Fruit fly (Drosophila melanogaster) whole organism, embryonic: ENCODE results near the gene Coq2.

Source experiments
- Asciz ChIP-seq: fragments of 200-800 bp; sonication (Bioruptor generic); optimal IDR thresholded peaks from 2 replicates; lab custom pipeline; 2017; ENCODE audit warnings: missing biosample characterization, mild to moderate bottlenecking, missing genetic modification characterization, missing genetic modification reagents
- Atf-2 ChIP-seq: fragments of 200-800 bp; sonication (Bioruptor generic); optimal IDR thresholded peaks from 2 replicates; lab custom pipeline; 2016; ENCODE audit warnings: missing biosample characterization, missing genetic modification characterization
- B-H2 ChIP-seq: fragments of 200-800 bp; sonication (Bioruptor generic); optimal IDR thresholded peaks from 2 replicates; lab custom pipeline; 2018; ENCODE audit warnings: missing biosample characterization, mild to moderate bottlenecking, missing genetic modification characterization
- CG10321 ChIP-seq: fragments of 200-800 bp; sonication (Bioruptor generic); IDR thresholded peaks from 2 replicates; pipeline ENCODE4 v1.3.6; 2022; ENCODE audit warnings: missing biosample characterization, missing genetic modification characterization
- CG12155 ChIP-seq: fragments of 200-800 bp; sonication (Bioruptor generic); optimal IDR thresholded peaks from 3 replicates; lab custom pipeline; 2016; ENCODE audit warnings: missing biosample characterization, missing genetic modification characterization
- CG12391 ChIP-seq: fragments of 200-800 bp; sonication (Bioruptor generic); optimal IDR thresholded peaks from 3 replicates; lab custom pipeline; 2018; ENCODE audit warnings: missing biosample characterization, mild to moderate bottlenecking, missing genetic modification characterization, moderate library complexity
- CG14710 ChIP-seq: fragments of 200-800 bp; sonication (Bioruptor generic); optimal IDR thresholded peaks from 3 replicates; lab custom pipeline; 2019; ENCODE audit warnings: missing biosample characterization, mild to moderate bottlenecking, missing genetic modification characterization, moderate library complexity
- CG17568 ChIP-seq: fragments of 200-800 bp; sonication (Bioruptor generic); optimal IDR thresholded peaks from 2 replicates; lab custom pipeline; 2018; ENCODE audit warnings: missing biosample characterization, mild to moderate bottlenecking, missing genetic modification characterization, moderate library complexity
- CG1832 ChIP-seq: fragments of 200-800 bp; sonication (Bioruptor generic); optimal IDR thresholded peaks from 2 replicates; lab custom pipeline; 2017; ENCODE audit warnings: missing biosample characterization, mild to moderate bottlenecking, missing genetic modification characterization, inconsistent platforms
- CG2712 ChIP-seq: fragments of 200-800 bp; optimal IDR thresholded peaks from 3 replicates; lab custom pipeline; 2019; ENCODE audit warnings: missing biosample characterization, mild to moderate bottlenecking, missing genetic modification characterization, moderate library complexity
- CG30431 ChIP-seq: fragments of 200-800 bp; sonication (Bioruptor generic); optimal IDR thresholded peaks from 2 replicates; lab custom pipeline; 2017; ENCODE audit warnings: missing biosample characterization, missing genetic modification characterization
- CG31224 ChIP-seq: fragments of 200-800 bp; sonication (Bioruptor generic); IDR thresholded peaks from 2 replicates; pipeline ENCODE4 v1.3.6; 2022; ENCODE audit warnings: missing biosample characterization, missing genetic modification characterization
- CG31365 ChIP-seq: fragments of 200-800 bp; sonication (Bioruptor generic); optimal IDR thresholded peaks from 2 replicates; lab custom pipeline; 2018; ENCODE audit warnings: missing biosample characterization, mild to moderate bottlenecking, missing genetic modification characterization
- CG33557 ChIP-seq: fragments of 200-800 bp; sonication (Bioruptor generic); optimal IDR thresholded peaks from 2 replicates; lab custom pipeline; 2019; ENCODE audit warnings: missing biosample characterization, mild to moderate bottlenecking, missing genetic modification characterization, moderate library complexity
- CG34224 ChIP-seq: fragments of 200-800 bp; sonication (Bioruptor generic); IDR thresholded peaks from 3 replicates; pipeline ENCODE4 v1.3.6; 2022; ENCODE audit warnings: missing biosample characterization, missing genetic modification characterization; ENCODE audit not compliant: partially characterized antibody
- CG3847 ChIP-seq: fragments of 200-800 bp; sonication (Bioruptor generic); IDR thresholded peaks from 2 replicates; pipeline ENCODE4 v1.3.6; 2022; ENCODE audit warnings: missing biosample characterization, missing genetic modification characterization
- CG42726 ChIP-seq: fragments of 200-800 bp; sonication (Bioruptor generic); IDR thresholded peaks from 2 replicates; pipeline ENCODE4 v1.3.6; 2022; ENCODE audit warnings: missing biosample characterization, missing genetic modification characterization; ENCODE audit not compliant: partially characterized antibody
- CG4617 ChIP-seq: fragments of 200-800 bp; sonication (Bioruptor generic); optimal IDR thresholded peaks from 3 replicates; lab custom pipeline; 2016; ENCODE audit warnings: missing biosample characterization, missing genetic modification characterization, borderline replicate concordance
- CG6175 ChIP-seq: fragments of 200-800 bp; sonication (Bioruptor generic); IDR thresholded peaks from 3 replicates; pipeline ENCODE4 v1.3.6; 2022; ENCODE audit warnings: missing biosample characterization, missing genetic modification characterization
- CG9437 ChIP-seq: fragments of 200-800 bp; sonication (Bioruptor generic); optimal IDR thresholded peaks from 2 replicates; lab custom pipeline; 2018; ENCODE audit warnings: missing biosample characterization, mild to moderate bottlenecking, missing genetic modification characterization
- Doc2 ChIP-seq: fragments of 200-800 bp; sonication (Bioruptor generic); IDR thresholded peaks from 2 replicates; pipeline ENCODE4 v1.3.6; 2022; ENCODE audit warnings: missing biosample characterization, missing genetic modification characterization
- Dref ChIP-seq: fragments of 200-800 bp; sonication (Bioruptor generic); IDR thresholded peaks from 2 replicates; pipeline ENCODE4 v1.3.6; 2022; ENCODE audit warnings: missing biosample characterization, missing genetic modification characterization
- MTF-1 ChIP-seq: fragments of 200-800 bp; sonication (Bioruptor generic); optimal IDR thresholded peaks from 2 replicates; lab custom pipeline; 2018; ENCODE audit warnings: missing biosample characterization, mild to moderate bottlenecking, missing genetic modification characterization, borderline replicate concordance
- NC2β ChIP-seq: fragments of 200-800 bp; sonication (Bioruptor generic); optimal IDR thresholded peaks from 2 replicates; lab custom pipeline; 2016; ENCODE audit warnings: missing biosample characterization, missing genetic modification characterization
- NFAT ChIP-seq: fragments of 200-800 bp; sonication (Bioruptor generic); IDR thresholded peaks from 2 replicates; pipeline ENCODE4 v1.3.6; 2022; ENCODE audit warnings: missing biosample characterization, missing genetic modification characterization
- Sox102F ChIP-seq: fragments of 200-800 bp; sonication (Bioruptor generic); optimal IDR thresholded peaks from 2 replicates; lab custom pipeline; 2018; ENCODE audit warnings: missing biosample characterization, mild to moderate bottlenecking, missing genetic modification characterization, moderate library complexity
- Sry-β ChIP-seq: fragments of 200-800 bp; sonication (Bioruptor generic); optimal IDR thresholded peaks from 2 replicates; lab custom pipeline; 2018; ENCODE audit warnings: missing biosample characterization, mild to moderate bottlenecking, missing genetic modification characterization, moderate library complexity
- bsh ChIP-seq, 2 experiments: fragments of 200-800 bp; sonication (Bioruptor generic); optimal IDR thresholded peaks; 2 replicates each; lab custom pipeline; 2017 to 2018; ENCODE audit warnings: mild to moderate bottlenecking in 2 of 2, missing biosample characterization in 2 of 2, missing genetic modification characterization in 2 of 2, moderate library complexity in 1 of 2
- cato ChIP-seq: fragments of 200-800 bp; sonication (Bioruptor generic); optimal IDR thresholded peaks from 2 replicates; lab custom pipeline; 2016; ENCODE audit warnings: missing biosample characterization, missing genetic modification characterization, borderline replicate concordance
- chif ChIP-seq, 2 experiments: fragments of 200-800 bp; sonication (Bioruptor generic); optimal IDR thresholded peaks; 3 replicates each; lab custom pipeline; 2016; ENCODE audit warnings: missing biosample characterization in 2 of 2, missing genetic modification characterization in 2 of 2
- chn ChIP-seq: fragments of 200-800 bp; sonication (Bioruptor generic); optimal IDR thresholded peaks from 2 replicates; lab custom pipeline; 2016; ENCODE audit warnings: missing biosample characterization, missing genetic modification characterization
- dimm ChIP-seq: fragments of 200-800 bp; sonication (Bioruptor generic); IDR thresholded peaks from 2 replicates; pipeline ENCODE4 v1.3.6; 2022; ENCODE audit warnings: missing biosample characterization, missing genetic modification characterization
- fd3F ChIP-seq: fragments of 200-800 bp; sonication (Bioruptor generic); optimal IDR thresholded peaks from 2 replicates; lab custom pipeline; 2018; ENCODE audit warnings: missing biosample characterization, mild to moderate bottlenecking, missing genetic modification characterization, moderate library complexity
- fd64A ChIP-seq: fragments of 200-800 bp; sonication (Bioruptor generic); optimal IDR thresholded peaks from 3 replicates; lab custom pipeline; 2018; ENCODE audit warnings: missing biosample characterization, mild to moderate bottlenecking, missing genetic modification characterization
- grn ChIP-seq: fragments of 200-800 bp; sonication (Bioruptor generic); optimal IDR thresholded peaks from 3 replicates; lab custom pipeline; 2017; ENCODE audit warnings: missing biosample characterization, missing genetic modification characterization
- ham ChIP-seq: fragments of 200-800 bp; sonication (Bioruptor generic); IDR thresholded peaks from 2 replicates; pipeline ENCODE4 v1.3.6; 2022; ENCODE audit warnings: missing biosample characterization, missing genetic modification characterization
- hb ChIP-seq: fragments of 200-800 bp; sonication (Bioruptor generic); IDR thresholded peaks from 3 replicates; pipeline ENCODE4 v1.3.6; 2022; ENCODE audit warnings: missing biosample characterization, missing genetic modification characterization; ENCODE audit not compliant: partially characterized antibody
- her ChIP-seq: fragments of 200-800 bp; sonication (Bioruptor generic); optimal IDR thresholded peaks from 2 replicates; lab custom pipeline; 2016; ENCODE audit warnings: missing biosample characterization, missing genetic modification characterization
- hth ChIP-seq: fragments of >200 bp; optimal IDR thresholded peaks from 2 replicates; lab custom pipeline; 2017; ENCODE audit warnings: inconsistent platforms
- inv ChIP-seq: fragments of 200-800 bp; sonication (Bioruptor generic); IDR thresholded peaks from 2 replicates; pipeline ENCODE4 v1.3.6; 2022; ENCODE audit warnings: missing biosample characterization, missing genetic modification characterization; ENCODE audit not compliant: partially characterized antibody
- lola ChIP-seq, 3 experiments: fragments of >200 bp in 2 of 3; fragments of 200-800 bp in 1 of 3; sonication (Bioruptor generic) in 1 of 3; optimal IDR thresholded peaks; 2 replicates each; lab custom pipeline; 2017 to 2019; ENCODE audit warnings: missing biosample characterization in 3 of 3, missing genetic modification characterization in 3 of 3, mild to moderate bottlenecking in 1 of 3, moderate library complexity in 1 of 3
- lov ChIP-seq, 2 experiments: fragments of 200-800 bp in 1 of 2; fragments of >200 bp in 1 of 2; sonication (Bioruptor generic) in 1 of 2; IDR thresholded peaks in 1 of 2; optimal IDR thresholded peaks in 1 of 2; 2 replicates in 1 of 2; 3 replicates in 1 of 2; pipeline versions ENCODE4 v1.3.6 to Lab custom; 2017 to 2022; ENCODE audit warnings: missing biosample characterization in 1 of 2, missing genetic modification characterization in 1 of 2
- schlank ChIP-seq: fragments of 200-800 bp; sonication (Bioruptor generic); optimal IDR thresholded peaks from 2 replicates; lab custom pipeline; 2018; ENCODE audit warnings: missing biosample characterization, mild to moderate bottlenecking, missing genetic modification characterization
- shn ChIP-seq: fragments of 200-800 bp; sonication (Bioruptor generic); optimal IDR thresholded peaks from 3 replicates; lab custom pipeline; 2016; ENCODE audit warnings: missing biosample characterization, missing genetic modification characterization
- sim ChIP-seq: fragments of 200-800 bp; sonication (Bioruptor generic); IDR thresholded peaks from 2 replicates; pipeline ENCODE4 v1.3.6; 2022; ENCODE audit warnings: missing biosample characterization, missing genetic modification characterization
- sob ChIP-seq: fragments of 200-800 bp; sonication (Bioruptor generic); IDR thresholded peaks from 2 replicates; pipeline ENCODE4 v1.3.6; 2022; ENCODE audit warnings: missing biosample characterization, missing genetic modification characterization
- tx ChIP-seq: fragments of 200-800 bp; sonication (Bioruptor generic); optimal IDR thresholded peaks from 2 replicates; lab custom pipeline; 2016; ENCODE audit warnings: missing biosample characterization, missing genetic modification characterization
- usp ChIP-seq: fragments of >200 bp; optimal IDR thresholded peaks from 2 replicates; lab custom pipeline; 2017; ENCODE audit warnings: missing biosample characterization, missing genetic modification characterization
- zf30C ChIP-seq: fragments of 200-800 bp; sonication (Bioruptor generic); optimal IDR thresholded peaks from 3 replicates; lab custom pipeline; 2018; ENCODE audit warnings: missing biosample characterization, mild to moderate bottlenecking, missing genetic modification characterization
- zfh1 ChIP-seq: fragments of 200-800 bp; sonication (Bioruptor generic); IDR thresholded peaks from 3 replicates; pipeline ENCODE4 v1.3.6; 2022; ENCODE audit warnings: missing biosample characterization, missing genetic modification characterization

Gene Coq2

DNA sequence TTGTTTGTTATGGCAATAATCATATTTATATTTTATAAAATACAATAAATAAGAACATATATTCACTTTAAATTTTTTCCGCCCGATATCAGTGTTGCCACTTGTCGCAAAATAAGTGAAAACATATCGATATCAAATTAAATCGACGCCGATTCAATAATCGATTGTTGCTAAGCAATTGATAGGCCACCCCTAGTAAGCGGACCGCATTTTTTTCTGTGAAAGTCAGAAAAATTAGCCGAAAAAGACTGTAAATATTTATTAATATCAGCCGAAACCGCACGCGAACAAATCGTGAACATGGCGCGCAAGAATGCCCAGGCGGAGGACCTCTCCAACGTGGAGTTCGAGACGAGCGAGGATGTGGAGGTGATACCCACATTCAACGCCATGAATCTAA is 3.3 kb downstream of the Coq2 start, which contains the start of gene CG7483 (continued):
- TF ChIP-seq lov (optimal IDR thresholded peaks at IDR 0.05; lab: Kevin White, UChicago) (no peak), lov (GFP tag; IDR thresholded peaks at IDR 0.05; lab: Robert Waterston, UW) (no peak), Asciz (GFP tag; lab: Kevin White, UChicago) (no peak), CG1832 (GFP tag; lab: Kevin White, UChicago) (no peak), zf30C (GFP tag; lab: Kevin White, UChicago) (no peak), CG2712 (tag; lab: Kevin White, UChicago) (peak; percentile 22), chif (GFP tag; optimal IDR thresholded peaks at IDR 0.05; lab: Kevin White, UChicago) (no peak), CG12391 (tag; lab: Kevin White, UChicago) (no peak), CG31365 (tag; lab: Kevin White, UChicago) (no peak), fd64A (GFP tag; lab: Kevin White, UChicago) (no peak), shn (no peak), zfh1 (GFP tag; lab: Robert Waterston, UW) (no peak), CG3847 (GFP tag; lab: Robert Waterston, UW) (no peak), CG31224 (GFP tag; lab: Robert Waterston, UW) (no peak), CG9437 (GFP tag; lab: Kevin White, UChicago) (no peak), Sry-β (GFP tag; lab: Kevin White, UChicago) (no peak), Doc2 (GFP tag; lab: Robert Waterston, UW) (no peak), NC2β (GFP tag; lab: Kevin White, UChicago) (no peak), MTF-1 (GFP tag; lab: Kevin White, UChicago) (no peak), CG4617 (GFP tag; lab: Kevin White, UChicago) (peak; percentile 46), CG6175 (no peak), chn (GFP tag; lab: Kevin White, UChicago) (no peak), tx (GFP tag; lab: Kevin White, UChicago) (no peak), usp (GFP tag; lab: Kevin White, UChicago) (no peak), CG12155 (GFP tag; lab: Kevin White, UChicago) (no peak), sob (GFP tag; lab: Robert Waterston, UW) (no peak), CG42726 (GFP tag; lab: Robert Waterston, UW) (0 out of 2 replicates have a peak, but pooled peaks have one; percentile 39), CG14710 (tag; lab: Kevin White, UChicago) (peak; percentile 55), CG17568 (GFP tag; lab: Kevin White, UChicago) (no peak), Dref (GFP tag; lab: Robert Waterston, UW) (peak; percentile 97), cato (GFP tag; lab: Kevin White, UChicago) (no peak), grn (GFP tag; lab: Kevin White, UChicago) (no peak), Sox102F (no peak), CG34224 (GFP tag; lab: Robert Waterston, UW) (peak; percentile 94), inv (GFP tag; lab: Robert Waterston, UW) (peak; percentile 59), CG10321 (GFP tag; lab: Robert Waterston, UW) (no peak), schlank (no peak), ham (GFP tag; lab: Robert Waterston, UW) (no peak), bsh (GFP tag; optimal IDR thresholded peaks at IDR 0.05; lab: Kevin White, UChicago) (no peak), NFAT (no peak), dimm (GFP tag; lab: Robert Waterston, UW) (no peak), hth (lab: Kevin White, UChicago) (no peak), hb (peak; percentile 61; the same call in 1 of the 3 replicates), CG33557 (GFP tag; lab: Kevin White, UChicago) (peak; percentile 7), her (GFP tag; lab: Kevin White, UChicago) (no peak), sim (GFP tag; lab: Robert Waterston, UW) (no peak), CG30431 (GFP tag; lab: Kevin White, UChicago) (no peak), B-H2 (GFP tag; lab: Kevin White, UChicago) (no peak), lola (GFP tag; optimal IDR thresholded peaks at IDR 0.05; lab: Kevin White, UChicago) (no peak), fd3F (GFP tag; lab: Kevin White, UChicago) (no peak), Atf-2 (GFP tag; lab: Kevin White, UChicago) (no peak)
